Worm (Caenorhabditis elegans) whole organism, L4 larva: Measurements from ENCODE around the gene spo-11.

ENCODE experiments used
- D1046.2 ChIP-seq: fragments of 200-800 bp; sonication (Bioruptor generic); IDR thresholded peaks from 2 replicates; pipeline ENCODE4 v1.3.6; 2022; ENCODE audit warnings: missing genetic modification characterization, missing compliant biosample characterization
- F10B5.3 ChIP-seq: sonication (generic microtip); optimal IDR thresholded peaks from 2 replicates; lab custom pipeline; 2016; ENCODE audit warnings: mild to moderate bottlenecking, missing genetic modification characterization, missing compliant biosample characterization
- F37D6.2 ChIP-seq: sonication (generic microtip); optimal IDR thresholded peaks from 2 replicates; lab custom pipeline; 2016; ENCODE audit warnings: mild to moderate bottlenecking, missing genetic modification characterization, missing compliant biosample characterization
- T20F7.1 ChIP-seq: fragments of 200-800 bp; sonication (Bioruptor generic); optimal IDR thresholded peaks from 2 replicates; lab custom pipeline; 2018; ENCODE audit warnings: mild to moderate bottlenecking, missing genetic modification characterization, missing compliant biosample characterization
- Y48G9A.11 ChIP-seq: fragments of 200-800 bp; sonication (Bioruptor generic); IDR thresholded peaks from 2 replicates; pipeline ENCODE4 v1.3.6; 2022; ENCODE audit warnings: missing genetic modification reagents, missing genetic modification characterization, missing compliant biosample characterization
- Y75B8A.6 ChIP-seq: fragments of 200-800 bp; sonication (Bioruptor generic); IDR thresholded peaks from 2 replicates; pipeline ENCODE4 v1.3.6; 2022; ENCODE audit warnings: missing genetic modification reagents, missing genetic modification characterization, missing compliant biosample characterization
- ZK337.2 ChIP-seq: fragments of 200-800 bp; sonication (Bioruptor generic); IDR thresholded peaks from 2 replicates; pipeline ENCODE4 v1.3.6; 2022; ENCODE audit warnings: missing genetic modification reagents, missing genetic modification characterization, missing compliant biosample characterization
- ZK546.5 ChIP-seq, 2 experiments: sonication (generic microtip); optimal IDR thresholded peaks; 2 replicates each; lab custom pipeline; 2017; ENCODE audit warnings: missing biosample characterization in 2 of 2, missing genetic modification characterization in 2 of 2
- aha-1 ChIP-seq: fragments of 150-350 bp; peaks from one replicate; lab custom pipeline; 2014; ENCODE audit warnings: missing biosample characterization, missing genetic modification characterization
- arid-1 ChIP-seq: fragments of 200-800 bp; sonication (Bioruptor generic); conservative IDR thresholded peaks from 2 replicates; pipeline ENCODE4 v1.3.6; 2022; ENCODE audit warnings: missing genetic modification reagents, missing genetic modification characterization, missing compliant biosample characterization
- ceh-20 ChIP-seq: fragments of 200-800 bp; sonication (Bioruptor generic); IDR thresholded peaks from 2 replicates; pipeline ENCODE4 v1.3.6; 2022; ENCODE audit warnings: missing genetic modification reagents, missing genetic modification characterization, missing compliant biosample characterization
- ceh-28 ChIP-seq: fragments of 150-350 bp; optimal IDR thresholded peaks from 2 replicates; lab custom pipeline; 2014; ENCODE audit warnings: missing biosample characterization, missing genetic modification reagents, missing genetic modification characterization
- ceh-32 ChIP-seq: sonication (generic microtip); optimal IDR thresholded peaks from 2 replicates; lab custom pipeline; 2016; ENCODE audit warnings: mild to moderate bottlenecking, missing genetic modification characterization, missing compliant biosample characterization; ENCODE audit not compliant: poor library complexity
- ceh-44 ChIP-seq: fragments of 200-800 bp; sonication (Bioruptor generic); IDR thresholded peaks from 2 replicates; pipeline ENCODE4 v1.3.6; 2022; ENCODE audit warnings: missing genetic modification reagents, missing genetic modification characterization, missing compliant biosample characterization
- ceh-62 ChIP-seq: sonication (generic microtip); optimal IDR thresholded peaks from 2 replicates; lab custom pipeline; 2017; ENCODE audit warnings: missing biosample characterization, missing genetic modification characterization
- ceh-82 ChIP-seq: sonication (generic microtip); optimal IDR thresholded peaks from 2 replicates; lab custom pipeline; 2017; ENCODE audit warnings: missing biosample characterization, missing genetic modification characterization
- ces-1 ChIP-seq: fragments of 150-350 bp; sonication (generic microtip); optimal IDR thresholded peaks from 4 replicates; lab custom pipeline; 2014; ENCODE audit warnings: missing biosample characterization, missing genetic modification reagents, missing genetic modification characterization
- cey-2 ChIP-seq: sonication (generic microtip); optimal IDR thresholded peaks from 3 replicates; lab custom pipeline; 2017; ENCODE audit warnings: missing genetic modification characterization, mild to moderate bottlenecking, missing compliant biosample characterization, antibody characterized with exemption, borderline replicate concordance; ENCODE audit not compliant: insufficient read depth
- daf-19 ChIP-seq: fragments of 200-800 bp; sonication (Bioruptor generic); conservative IDR thresholded peaks from 2 replicates; pipeline ENCODE4 v1.3.6; 2022; ENCODE audit warnings: missing genetic modification characterization, missing compliant biosample characterization
- dmd-6 ChIP-seq: fragments of 200-800 bp; sonication (Bioruptor generic); IDR thresholded peaks from 2 replicates; pipeline ENCODE4 v1.3.6; 2022; ENCODE audit warnings: missing genetic modification reagents, missing genetic modification characterization, missing compliant biosample characterization
- dmd-9 ChIP-seq: fragments of 200-800 bp; sonication (Bioruptor generic); IDR thresholded peaks from 2 replicates; pipeline ENCODE4 v1.3.6; 2022; ENCODE audit warnings: missing genetic modification reagents, missing genetic modification characterization, missing compliant biosample characterization
- dpl-1 ChIP-seq: fragments of 150-350 bp; optimal IDR thresholded peaks from 2 replicates; lab custom pipeline; 2014; ENCODE audit warnings: missing biosample characterization, missing genetic modification reagents, missing genetic modification characterization
- duxl-1 ChIP-seq: sonication (generic microtip); optimal IDR thresholded peaks from 2 replicates; lab custom pipeline; 2016; ENCODE audit warnings: mild to moderate bottlenecking, missing genetic modification characterization, moderate library complexity, missing compliant biosample characterization; ENCODE audit not compliant: poor library complexity
- dve-1 ChIP-seq: sonication (generic microtip); optimal IDR thresholded peaks from 2 replicates; lab custom pipeline; 2017; ENCODE audit warnings: antibody characterized with exemption, mild to moderate bottlenecking, missing genetic modification characterization, missing compliant biosample characterization; ENCODE audit not compliant: insufficient read depth
- fos-1 ChIP-seq: fragments of 150-350 bp; optimal IDR thresholded peaks from 2 replicates; lab custom pipeline; 2014; ENCODE audit warnings: missing biosample characterization, missing genetic modification characterization
- gei-8 ChIP-seq: fragments of 200-800 bp; sonication (Bioruptor generic); optimal IDR thresholded peaks from 2 replicates; lab custom pipeline; 2018; ENCODE audit warnings: mild to moderate bottlenecking, missing genetic modification characterization, missing compliant biosample characterization
- hlh-30 ChIP-seq: sonication (generic microtip); optimal IDR thresholded peaks from 2 replicates; lab custom pipeline; 2017; ENCODE audit warnings: antibody characterized with exemption, mild to moderate bottlenecking, missing genetic modification characterization, missing compliant biosample characterization; ENCODE audit not compliant: insufficient read depth
- hmg-1.1 ChIP-seq: fragments of 200-800 bp; sonication (Bioruptor generic); IDR thresholded peaks from 2 replicates; pipeline ENCODE4 v1.3.6; 2022; ENCODE audit warnings: missing genetic modification reagents, missing genetic modification characterization, missing compliant biosample characterization
- lin-13 ChIP-seq: fragments of 150-350 bp; optimal IDR thresholded peaks from 2 replicates; lab custom pipeline; 2014; ENCODE audit warnings: missing biosample characterization, missing genetic modification reagents, missing genetic modification characterization
- lin-29 ChIP-seq: fragments of 200-800 bp; sonication (Bioruptor generic); IDR thresholded peaks from 2 replicates; pipeline ENCODE4 v1.3.6; 2022; ENCODE audit warnings: missing genetic modification reagents, missing genetic modification characterization, missing compliant biosample characterization
- lin-39 ChIP-seq: fragments of 150-350 bp; optimal IDR thresholded peaks from 2 replicates; lab custom pipeline; 2014; ENCODE audit warnings: missing biosample characterization, missing genetic modification reagents, missing genetic modification characterization
- lsy-2 ChIP-seq, 2 experiments: fragments of 150-350 bp in 1 of 2; sonication (generic microtip) in 1 of 2; optimal IDR thresholded peaks; 2 replicates each; lab custom pipeline; 2014 to 2017; ENCODE audit warnings: missing biosample characterization in 2 of 2, missing genetic modification characterization in 2 of 2
- mdl-1 ChIP-seq, 2 experiments: fragments of 150-350 bp in 1 of 2; sonication (generic microtip) in 1 of 2; optimal IDR thresholded peaks; 2 replicates each; lab custom pipeline; 2014 to 2017; ENCODE audit warnings: missing biosample characterization in 2 of 2, missing genetic modification characterization in 2 of 2
- mep-1 ChIP-seq: fragments of 150-350 bp; sonication (generic microtip); optimal IDR thresholded peaks from 3 replicates; lab custom pipeline; 2014; ENCODE audit warnings: missing biosample characterization, missing genetic modification characterization
- nhr-10 ChIP-seq: fragments of 150-350 bp; optimal IDR thresholded peaks from 2 replicates; lab custom pipeline; 2014; ENCODE audit warnings: missing biosample characterization, missing genetic modification characterization
- nhr-11 ChIP-seq: fragments of 150-350 bp; optimal IDR thresholded peaks from 2 replicates; lab custom pipeline; 2014; ENCODE audit warnings: missing biosample characterization, missing genetic modification characterization
- nhr-111 ChIP-seq: fragments of 200-800 bp; sonication (Bioruptor generic); optimal IDR thresholded peaks from 2 replicates; lab custom pipeline; 2018; ENCODE audit warnings: mild to moderate bottlenecking, missing genetic modification characterization, missing compliant biosample characterization
- nhr-25 ChIP-seq: sonication (generic microtip); optimal IDR thresholded peaks from 2 replicates; lab custom pipeline; 2017; ENCODE audit warnings: missing genetic modification characterization, mild to moderate bottlenecking, missing compliant biosample characterization, antibody characterized with exemption, moderate library complexity, borderline replicate concordance; ENCODE audit not compliant: insufficient read depth
- nhr-28 ChIP-seq: fragments of 150-350 bp; optimal IDR thresholded peaks from 2 replicates; lab custom pipeline; 2014; ENCODE audit warnings: missing biosample characterization, missing genetic modification characterization
- nhr-41 ChIP-seq: fragments of 200-800 bp; sonication (Bioruptor generic); IDR thresholded peaks from 2 replicates; pipeline ENCODE4 v1.3.6; 2022; ENCODE audit warnings: missing genetic modification reagents, missing genetic modification characterization, missing compliant biosample characterization
- nhr-77 ChIP-seq: fragments of 150-350 bp; optimal IDR thresholded peaks from 2 replicates; lab custom pipeline; 2014; ENCODE audit warnings: missing biosample characterization, missing genetic modification characterization
- php-3 ChIP-seq: fragments of 200-800 bp; sonication (Bioruptor generic); IDR thresholded peaks from 2 replicates; pipeline ENCODE4 v1.3.6; 2022; ENCODE audit warnings: missing genetic modification reagents, missing genetic modification characterization, missing compliant biosample characterization
- saeg-2 ChIP-seq: fragments of 200-800 bp; sonication (Bioruptor generic); IDR thresholded peaks from 2 replicates; pipeline ENCODE4 v1.3.6; 2022; ENCODE audit warnings: missing genetic modification reagents, missing genetic modification characterization, missing compliant biosample characterization
- snpc-4 ChIP-seq: fragments of 150-350 bp; optimal IDR thresholded peaks from 2 replicates; lab custom pipeline; 2014; ENCODE audit warnings: missing biosample characterization, missing genetic modification characterization
- tag-97 ChIP-seq: fragments of 200-800 bp; sonication (Bioruptor generic); IDR thresholded peaks from 2 replicates; pipeline ENCODE4 v1.3.6; 2022; ENCODE audit warnings: missing genetic modification characterization, missing compliant biosample characterization
- unc-130 ChIP-seq: sonication (generic microtip); optimal IDR thresholded peaks from 2 replicates; lab custom pipeline; 2016; ENCODE audit warnings: missing genetic modification reagents, missing genetic modification characterization, missing compliant biosample characterization
- unc-62 ChIP-seq, 3 experiments: fragments of 150-350 bp in 1 of 3; sonication (generic microtip); optimal IDR thresholded peaks in 2 of 3; peaks in 1 of 3; 1 replicate in 1 of 3; 2 replicates in 2 of 3; lab custom pipeline; 2014 to 2017; ENCODE audit warnings: missing biosample characterization in 3 of 3, missing genetic modification characterization in 3 of 3, missing genetic modification reagents in 3 of 3, missing genotype in 1 of 3
- zag-1 ChIP-seq: fragments of 150-350 bp; optimal IDR thresholded peaks from 2 replicates; lab custom pipeline; 2014; ENCODE audit warnings: missing biosample characterization, missing genetic modification characterization
- zfp-3 ChIP-seq: fragments of 200-800 bp; sonication (Bioruptor generic); conservative IDR thresholded peaks from 2 replicates; pipeline ENCODE4 v1.3.6; 2022; ENCODE audit warnings: missing genetic modification reagents, missing genetic modification characterization, missing compliant biosample characterization
- zip-11 ChIP-seq: fragments of 200-800 bp; sonication (Bioruptor generic); IDR thresholded peaks from 2 replicates; pipeline ENCODE4 v1.3.6; 2022; ENCODE audit warnings: missing genetic modification characterization, missing compliant biosample characterization

Gene spo-11

ce11 chrIV:11110995-11111619 lies 13.6 kb downstream of the spo-11 start, which contains the start of gene rps-5 (continued):
- TF ChIP-seq nhr-111 (GFP tag; lab: Kevin White, UChicago) = no peak
- no peak for TF ChIP-seq F37D6.2 (tag; lab: Kevin White, UChicago)
- TF ChIP-seq Y75B8A.6 (GFP tag; lab: Robert Waterston, UW) = no peak
- TF ChIP-seq nhr-11 (tag; lab: Kevin White, UChicago) = peak; percentile 22
- no peak for TF ChIP-seq ceh-62 (tag; lab: Kevin White, UChicago)
- no peak for TF ChIP-seq F10B5.3
- no peak for TF ChIP-seq zfp-3 (GFP tag; lab: Robert Waterston, UW)
- TF ChIP-seq lin-13 (GFP tag; lab: Kevin White, UChicago) = no peak
- no peak for TF ChIP-seq gei-8
- peak; percentile 46 for TF ChIP-seq dve-1
- TF ChIP-seq nhr-28 (tag; lab: Kevin White, UChicago) = peak; percentile 17
- no peak for TF ChIP-seq nhr-10 (tag; lab: Kevin White, UChicago)
- no peak for TF ChIP-seq ceh-32 (tag; lab: Kevin White, UChicago)
- TF ChIP-seq dmd-6 (GFP tag; lab: Robert Waterston, UW) = no peak
- no peak for TF ChIP-seq ZK337.2 (GFP tag; lab: Robert Waterston, UW)
- TF ChIP-seq hmg-1.1 (GFP tag; lab: Robert Waterston, UW) = 0 out of 2 replicates have a peak, but pooled peaks have one; percentile 55
- no peak for TF ChIP-seq D1046.2 (GFP tag; lab: Robert Waterston, UW)
- TF ChIP-seq lin-29 (GFP tag; lab: Robert Waterston, UW) = no peak
- TF ChIP-seq T20F7.1 (GFP tag; lab: Kevin White, UChicago) = no peak
- peak in 1 of 2 experiments; percentile 85 for TF ChIP-seq lsy-2 (tag; optimal IDR thresholded peaks at IDR 0.05; lab: Kevin White, UChicago)
- TF ChIP-seq tag-97 (GFP tag; lab: Robert Waterston, UW) = no peak
- no peak for TF ChIP-seq Y48G9A.11 (GFP tag; lab: Robert Waterston, UW)
- no peak for TF ChIP-seq nhr-41 (GFP tag; lab: Robert Waterston, UW)
- no peak for TF ChIP-seq ceh-44 (GFP tag; lab: Robert Waterston, UW)
- no peak for TF ChIP-seq nhr-25 (tag; lab: Kevin White, UChicago)
- no peak for TF ChIP-seq zag-1 (tag; lab: Kevin White, UChicago)
- TF ChIP-seq arid-1 (GFP tag; lab: Robert Waterston, UW) = no peak
- TF ChIP-seq zip-11 (GFP tag; lab: Robert Waterston, UW) = no peak
- no peak for TF ChIP-seq ceh-20 (GFP tag; lab: Robert Waterston, UW)
- TF ChIP-seq nhr-77 (tag; lab: Kevin White, UChicago) = no peak
- TF ChIP-seq ces-1 (GFP tag; lab: Kevin White, UChicago) = no peak
- peak in 1 of 2 experiments; percentile 87 for TF ChIP-seq unc-62 (GFP tag; optimal IDR thresholded peaks at IDR 0.05 in 1 of 2; lab: Kevin White, UChicago)
- TF ChIP-seq unc-62 (tag; optimal IDR thresholded peaks at IDR 0.05; lab: Kevin White, UChicago) = no peak
- TF ChIP-seq ZK546.5 (tag; optimal IDR thresholded peaks at IDR 0.05; lab: Kevin White, UChicago) = no peak
- TF ChIP-seq hlh-30 (tag; lab: Kevin White, UChicago) = peak; percentile 43
- peak; percentile 47 for TF ChIP-seq mep-1 (tag; lab: Kevin White, UChicago)
- TF ChIP-seq saeg-2 = no peak
- TF ChIP-seq ceh-28 (tag; lab: Kevin White, UChicago) = no peak
- TF ChIP-seq dpl-1 (GFP tag; lab: Kevin White, UChicago) = peak; percentile 82
- no peak for TF ChIP-seq lin-39 (tag; lab: Kevin White, UChicago)
- TF ChIP-seq aha-1 (tag; lab: Kevin White, UChicago) = no peak
- no peak for TF ChIP-seq dmd-9 (GFP tag; lab: Robert Waterston, UW)
- no peak for TF ChIP-seq unc-130 (GFP tag; lab: Kevin White, UChicago)
- no peak for TF ChIP-seq fos-1
- TF ChIP-seq duxl-1 (tag; lab: Kevin White, UChicago) = no peak
- no peak for TF ChIP-seq ceh-82 (tag; lab: Kevin White, UChicago)
- no peak for TF ChIP-seq php-3 (GFP tag; lab: Robert Waterston, UW)
- TF ChIP-seq daf-19 (GFP tag; lab: Robert Waterston, UW) = no peak
- no peak for TF ChIP-seq snpc-4
- no peak for TF ChIP-seq mdl-1 (tag; optimal IDR thresholded peaks at IDR 0.05; lab: Kevin White, UChicago)
- TF ChIP-seq cey-2 (tag; lab: Kevin White, UChicago) = no peak
